Worm (Caenorhabditis elegans): ENCODE results near the gene T28C12.2.

- TF ChIP-seq lsy-2 (tag; optimal IDR thresholded peaks at IDR 0.05) (no peak), elt-3 (tag; optimal IDR thresholded peaks at IDR 0.05) (no peak), zip-8 (tag; optimal IDR thresholded peaks at IDR 0.05) (no peak)
Observed at ce11 chrV:6317928-6318327, 11.1 kb upstream of the T28C12.2 start.
